Fruit fly (Drosophila melanogaster): ENCODE measurements around the gene Wdr81.

DNA sequence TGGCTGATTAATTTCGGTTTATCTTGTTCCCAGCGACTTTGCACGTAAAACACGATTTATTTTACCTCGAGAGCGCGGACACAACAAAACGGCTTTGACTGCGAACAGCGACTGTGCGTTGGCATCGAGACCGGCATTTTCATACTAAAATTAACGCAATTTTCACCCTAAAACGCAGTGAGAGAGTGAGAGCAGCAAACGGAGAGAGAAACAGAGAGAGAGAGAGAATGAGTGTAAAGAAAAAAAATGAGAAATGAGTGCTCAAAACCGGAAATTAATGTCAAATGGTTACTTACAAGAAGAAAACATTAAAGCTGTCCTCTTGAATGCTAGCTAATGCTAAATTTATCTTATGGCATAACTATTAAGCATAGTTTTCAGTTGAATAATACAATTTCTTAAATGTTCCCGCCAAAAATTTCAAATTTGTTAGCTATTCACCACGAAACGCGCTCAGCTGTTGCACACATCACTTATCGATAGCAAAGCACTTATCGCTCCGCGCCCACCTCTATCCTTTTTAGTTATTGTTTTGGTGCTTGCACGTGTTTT, 35.2 kb upstream of the Wdr81 start, which contains the start of the genes JhI-21, RpL7-like and CG34164:
- TF ChIP-seq EcR (GFP tag; optimal IDR thresholded peaks at IDR 0.05) (no peak), usp (GFP tag; optimal IDR thresholded peaks at IDR 0.05) (no peak), pan (optimal IDR thresholded peaks at IDR 0.05) (no peak)

Data from whole organism.